Fruit fly (Drosophila melanogaster): ENCODE data around the gene spri.

Gene spri

dm6 chrX:10557432-10557831 lies 27.8 kb downstream of the spri start (continued):
- TF ChIP-seq CG2199 (GFP tag; IDR thresholded peaks at IDR 0.05) (no peak), CG6791 (GFP tag; IDR thresholded peaks at IDR 0.05; ENCODE audit: partially characterized antibody) (no peak), Sox102F (GFP tag; optimal IDR thresholded peaks at IDR 0.05) (peak; percentile 62), Bdp1 (GFP tag; optimal IDR thresholded peaks at IDR 0.05) (no peak), dmrt11E (tag; optimal IDR thresholded peaks at IDR 0.05) (peak; percentile 17), H2.0 (GFP tag; IDR thresholded peaks at IDR 0.05) (peak; percentile 9; the same call in 1 of the 2 replicates), CG18262 (tag; optimal IDR thresholded peaks at IDR 0.05) (peak; percentile 74), ewg (GFP tag; optimal IDR thresholded peaks at IDR 0.05) (peak; percentile 41), NC2α (GFP tag; optimal IDR thresholded peaks at IDR 0.05) (no peak), sisA (GFP tag; IDR thresholded peaks at IDR 0.05) (peak; percentile 47; the same call in 1 of the 2 replicates), CG12104 (GFP tag; optimal IDR thresholded peaks at IDR 0.05) (peak; percentile 14), CG1792 (GFP tag; optimal IDR thresholded peaks at IDR 0.05) (no peak), Spps (tag; optimal IDR thresholded peaks at IDR 0.05) (peak; percentile 25), CG8089 (GFP tag; optimal IDR thresholded peaks at IDR 0.05) (no peak), CG32772 (GFP tag; IDR thresholded peaks at IDR 0.05) (peak; percentile 46; the same call in 1 of the 2 replicates), CG4730 (GFP tag; IDR thresholded peaks at IDR 0.05) (no peak), toy (GFP tag; IDR thresholded peaks at IDR 0.05) (no peak), grau (tag; optimal IDR thresholded peaks at IDR 0.05) (peak; percentile 41), Aef1 (GFP tag; IDR thresholded peaks at IDR 0.05) (no peak), onecut (GFP tag; IDR thresholded peaks at IDR 0.05) (0 out of 2 replicates have a peak, but pooled peaks have one; percentile 26), Fer2 (tag; optimal IDR thresholded peaks at IDR 0.05) (no peak), luna (GFP tag; optimal IDR thresholded peaks at IDR 0.05) (no peak), ems (GFP tag; optimal IDR thresholded peaks at IDR 0.05) (no peak), ranshi (GFP tag; IDR thresholded peaks at IDR 0.05) (0 out of 2 replicates have a peak, but pooled peaks have one; percentile 19), ato (GFP tag; IDR thresholded peaks at IDR 0.05; ENCODE audit: partially characterized antibody) (no peak), Chrac-16 (GFP tag; optimal IDR thresholded peaks at IDR 0.05) (no peak), schlank (tag; optimal IDR thresholded peaks at IDR 0.05) (no peak), dpn (GFP tag; optimal IDR thresholded peaks at IDR 0.05) (peak in 1 of 2 experiments; percentile 30), CG10274 (GFP tag; optimal IDR thresholded peaks at IDR 0.05) (no peak), NC2β (GFP tag; optimal IDR thresholded peaks at IDR 0.05) (no peak), Xbp1 (GFP tag; optimal IDR thresholded peaks at IDR 0.05) (peak; percentile 42), CG10959 (GFP tag; IDR thresholded peaks at IDR 0.05) (no peak), bbx (GFP tag; IDR thresholded peaks at IDR 0.05; ENCODE audit: partially characterized antibody) (no peak), Dek (tag; optimal IDR thresholded peaks at IDR 0.05) (no peak), emc (GFP tag; optimal IDR thresholded peaks at IDR 0.05) (no peak), CG12391 (tag; optimal IDR thresholded peaks at IDR 0.05) (peak; percentile 44), Lhr (GFP tag; optimal IDR thresholded peaks at IDR 0.05) (peak; percentile 10), eve (GFP tag; optimal IDR thresholded peaks at IDR 0.05) (peak in 1 of 2 experiments; percentile 40), gsb (GFP tag; IDR thresholded peaks at IDR 0.05) (no peak), CoRest (tag; optimal IDR thresholded peaks at IDR 0.05) (peak; percentile 25), Hr51 (GFP tag; optimal IDR thresholded peaks at IDR 0.05) (peak in 1 of 2 experiments; percentile 45), CG9876 (GFP tag; optimal IDR thresholded peaks at IDR 0.05) (no peak), Hr78 (GFP tag; optimal IDR thresholded peaks at IDR 0.05) (peak in 1 of 2 experiments; percentile 7), CG8388 (GFP tag; optimal IDR thresholded peaks at IDR 0.05) (peak; percentile 57), trem (tag; optimal IDR thresholded peaks at IDR 0.05) (no peak), CG4424 (GFP tag; optimal IDR thresholded peaks at IDR 0.05) (peak; percentile 39), E2f2 (GFP tag; IDR thresholded peaks at IDR 0.05) (0 out of 2 replicates have a peak, but pooled peaks have one; percentile 18), CG3281 (GFP tag; optimal IDR thresholded peaks at IDR 0.05) (no peak), Pdp1 (GFP tag; optimal IDR thresholded peaks at IDR 0.05) (no peak), Dfd (GFP tag; optimal IDR thresholded peaks at IDR 0.05) (no peak)

Data from whole organism, embryonic.